Fruit fly (Drosophila melanogaster) whole organism, embryonic: ENCODE measurements around the gene CG4404.

Source experiments
- Antp ChIP-seq: fragments of 200-800 bp; sonication (Bioruptor generic); optimal IDR thresholded peaks from 3 replicates; lab custom pipeline; 2016; ENCODE audit warnings: missing biosample characterization, missing genetic modification characterization
- CG10147 ChIP-seq: fragments of 200-800 bp; sonication (Bioruptor generic); optimal IDR thresholded peaks from 2 replicates; lab custom pipeline; 2019; ENCODE audit warnings: missing biosample characterization, mild to moderate bottlenecking, missing genetic modification characterization, moderate library complexity
- CG12744 ChIP-seq: fragments of 200-800 bp; sonication (Bioruptor generic); optimal IDR thresholded peaks from 2 replicates; lab custom pipeline; 2016; ENCODE audit warnings: missing biosample characterization, missing genetic modification characterization
- CG13894 ChIP-seq: fragments of 200-800 bp; sonication (Bioruptor generic); optimal IDR thresholded peaks from 3 replicates; lab custom pipeline; 2018; ENCODE audit warnings: missing biosample characterization, mild to moderate bottlenecking, missing genetic modification characterization, moderate library complexity
- CG31388 ChIP-seq: fragments of 200-800 bp; sonication (Bioruptor generic); optimal IDR thresholded peaks from 2 replicates; lab custom pipeline; 2016; ENCODE audit warnings: missing biosample characterization, missing genetic modification characterization
- CG34376 ChIP-seq: fragments of 200-800 bp; sonication (Bioruptor generic); optimal IDR thresholded peaks from 2 replicates; lab custom pipeline; 2018; ENCODE audit warnings: missing biosample characterization, mild to moderate bottlenecking, missing genetic modification characterization
- CG7357 ChIP-seq: fragments of 200-800 bp; sonication (Bioruptor generic); IDR thresholded peaks from 3 replicates; pipeline ENCODE4 v1.3.6; 2022; ENCODE audit warnings: missing biosample characterization, missing genetic modification characterization
- CG9727 ChIP-seq: fragments of 200-800 bp; sonication (Bioruptor generic); optimal IDR thresholded peaks from 3 replicates; lab custom pipeline; 2017; ENCODE audit warnings: missing biosample characterization, mild to moderate bottlenecking, missing genetic modification characterization
- CG9817 ChIP-seq: fragments of 200-800 bp; sonication (Bioruptor generic); optimal IDR thresholded peaks from 2 replicates; lab custom pipeline; 2018; ENCODE audit warnings: missing biosample characterization, mild to moderate bottlenecking, missing genetic modification characterization, moderate library complexity
- Deaf1 ChIP-seq: fragments of 200-800 bp; optimal IDR thresholded peaks from 3 replicates; lab custom pipeline; 2019; ENCODE audit warnings: missing biosample characterization, mild to moderate bottlenecking, missing genetic modification characterization, moderate library complexity
- Dfd ChIP-seq, 2 experiments: fragments of >200 bp; optimal IDR thresholded peaks; 2 replicates each; lab custom pipeline; 2017; ENCODE audit warnings: missing biosample characterization in 2 of 2, missing genetic modification characterization in 2 of 2
- Side ChIP-seq: fragments of 200-800 bp; sonication (Bioruptor generic); optimal IDR thresholded peaks from 2 replicates; lab custom pipeline; 2016; ENCODE audit warnings: missing biosample characterization, missing genetic modification characterization
- Tbp ChIP-seq: fragments of >200 bp; optimal IDR thresholded peaks from 2 replicates; lab custom pipeline; 2018; ENCODE audit warnings: missing biosample characterization, missing genetic modification characterization
- abd-A ChIP-seq: fragments of 200-800 bp; sonication (Bioruptor generic); optimal IDR thresholded peaks from 3 replicates; lab custom pipeline; 2019; ENCODE audit warnings: missing biosample characterization, mild to moderate bottlenecking, missing genetic modification characterization, moderate library complexity
- ac ChIP-seq: fragments of 200-800 bp; sonication (Bioruptor generic); optimal IDR thresholded peaks from 3 replicates; lab custom pipeline; 2017; ENCODE audit warnings: missing biosample characterization, mild to moderate bottlenecking, missing genetic modification characterization
- grau ChIP-seq: fragments of 200-800 bp; optimal IDR thresholded peaks from 3 replicates; lab custom pipeline; 2019; ENCODE audit warnings: missing biosample characterization, mild to moderate bottlenecking, missing genetic modification characterization, moderate library complexity
- odd ChIP-seq: fragments of 200-800 bp; sonication (Bioruptor generic); optimal IDR thresholded peaks from 2 replicates; lab custom pipeline; 2017; ENCODE audit warnings: missing biosample characterization, mild to moderate bottlenecking, missing genetic modification characterization
- shn ChIP-seq: fragments of 200-800 bp; sonication (Bioruptor generic); optimal IDR thresholded peaks from 3 replicates; lab custom pipeline; 2016; ENCODE audit warnings: missing biosample characterization, missing genetic modification characterization
- z ChIP-seq: fragments of 200-800 bp; sonication (Bioruptor generic); IDR thresholded peaks from 3 replicates; pipeline ENCODE4 v1.3.6; 2022; ENCODE audit warnings: missing biosample characterization, missing genetic modification characterization

Gene CG4404

dm6 chrX:12869850-12870249 is 36.0 kb downstream of the CG4404 start (continued):
- TF ChIP-seq CG12744 (GFP tag; lab: Kevin White, UChicago) (no peak), CG9727 (GFP tag; lab: Kevin White, UChicago) (no peak), Tbp (GFP tag; lab: Kevin White, UChicago) (no peak), shn (GFP tag; lab: Kevin White, UChicago) (no peak), grau (tag; lab: Kevin White, UChicago) (peak; percentile 52), Dfd (GFP tag; optimal IDR thresholded peaks at IDR 0.05; lab: Kevin White, UChicago) (no peak), CG9817 (tag; lab: Kevin White, UChicago) (no peak), CG34376 (GFP tag; lab: Kevin White, UChicago) (no peak), CG10147 (GFP tag; lab: Kevin White, UChicago) (peak; percentile 28)
- TF ChIP-seq, all 482 proteins: peak for 39

- no peak for TF ChIP-seq Side (GFP tag; lab: Kevin White, UChicago)
- no peak for TF ChIP-seq odd (GFP tag; lab: Kevin White, UChicago)
- no peak for TF ChIP-seq Antp (GFP tag; lab: Kevin White, UChicago)
- no peak for TF ChIP-seq CG7357
- TF ChIP-seq CG13894 (tag; lab: Kevin White, UChicago) = peak; percentile 38
- peak; percentile 39 for TF ChIP-seq abd-A (tag; lab: Kevin White, UChicago)
- TF ChIP-seq Deaf1 (tag; lab: Kevin White, UChicago) = peak; percentile 90
- no peak for TF ChIP-seq ac (GFP tag; lab: Kevin White, UChicago)
- no peak for TF ChIP-seq CG31388
- no peak for TF ChIP-seq CG12744 (GFP tag; lab: Kevin White, UChicago)
Observed at dm6 chrX:12868605-12869004, 37.2 kb downstream of the CG4404 start.

dm6 chrX:12857622-12858021 is 48.2 kb downstream of the CG4404 start, which contains the start of gene CG4661:
TSS of gene CG4661 (minus strand) at chrX:12857722.
- no peak for TF ChIP-seq z
